Worm (Caenorhabditis elegans) whole organism, L1 larva: ENCODE results near the gene flp-15.

Experiments used
- C34B4.2 ChIP-seq: sonication (generic microtip); optimal IDR thresholded peaks from 2 replicates; lab custom pipeline; 2017; ENCODE audit warnings: mild to moderate bottlenecking, missing genetic modification characterization, missing compliant biosample characterization
- Y116A8C.19 ChIP-seq: sonication (generic microtip); optimal IDR thresholded peaks from 2 replicates; lab custom pipeline; 2016; ENCODE audit warnings: missing compliant biosample characterization, missing genetic modification characterization, borderline replicate concordance
- aha-1 ChIP-seq: fragments of 150-350 bp; optimal IDR thresholded peaks from 2 replicates; lab custom pipeline; 2014; ENCODE audit warnings: missing biosample characterization, missing genetic modification characterization
- aly-2 ChIP-seq: fragments of 150-350 bp; optimal IDR thresholded peaks from 2 replicates; lab custom pipeline; 2014; ENCODE audit warnings: missing biosample characterization, missing genetic modification characterization
- blmp-1 ChIP-seq: fragments of 150-350 bp; optimal IDR thresholded peaks from 2 replicates; lab custom pipeline; 2014; ENCODE audit warnings: missing biosample characterization, missing genetic modification characterization
- ceh-82 ChIP-seq, 3 experiments: fragments of 150-350 bp in 1 of 3; sonication (generic microtip) in 2 of 3; optimal IDR thresholded peaks; 2 replicates each; lab custom pipeline; 2014 to 2017; ENCODE audit warnings: missing biosample characterization in 3 of 3, missing genetic modification characterization in 3 of 3
- ces-1 ChIP-seq: fragments of 150-350 bp; optimal IDR thresholded peaks from 2 replicates; lab custom pipeline; 2014; ENCODE audit warnings: missing biosample characterization, missing genetic modification reagents, missing genetic modification characterization
- dpl-1 ChIP-seq, 3 experiments: fragments of 150-350 bp in 2 of 3; sonication (generic microtip) in 1 of 3; optimal IDR thresholded peaks; 2 replicates each; lab custom pipeline; 2014 to 2017; ENCODE audit warnings: missing biosample characterization in 3 of 3, missing genetic modification characterization in 3 of 3, missing genetic modification reagents in 3 of 3
- efl-1 ChIP-seq, 4 experiments: fragments of 150-350 bp; optimal IDR thresholded peaks in 3 of 4; peaks in 1 of 4; 1 replicate in 1 of 4; 2 replicates in 3 of 4; lab custom pipeline; 2014; ENCODE audit warnings: missing biosample characterization in 2 of 4, missing genetic modification characterization in 2 of 4, missing genetic modification reagents in 2 of 4
- efl-3 ChIP-seq: fragments of 200-800 bp; sonication (Bioruptor generic); optimal IDR thresholded peaks from 2 replicates; lab custom pipeline; 2018; ENCODE audit warnings: mild to moderate bottlenecking, missing genetic modification characterization, missing compliant biosample characterization
- egl-13 ChIP-seq: sonication (generic microtip); optimal IDR thresholded peaks from 2 replicates; lab custom pipeline; 2016; ENCODE audit warnings: missing genotype, missing genetic modification reagents, missing genetic modification characterization, missing compliant biosample characterization
- fkh-10 ChIP-seq: sonication (generic microtip); optimal IDR thresholded peaks from 2 replicates; lab custom pipeline; 2017; ENCODE audit warnings: missing biosample characterization, missing genetic modification reagents, missing genetic modification characterization
- fkh-4 ChIP-seq: sonication (generic microtip); optimal IDR thresholded peaks from 2 replicates; lab custom pipeline; 2016; ENCODE audit warnings: missing compliant biosample characterization, missing genetic modification characterization, borderline replicate concordance
- fkh-8 ChIP-seq: sonication (generic microtip); optimal IDR thresholded peaks from 2 replicates; lab custom pipeline; 2016; ENCODE audit warnings: mild to moderate bottlenecking, missing genetic modification characterization, missing compliant biosample characterization
- fos-1 ChIP-seq: fragments of 150-350 bp; optimal IDR thresholded peaks from 2 replicates; lab custom pipeline; 2014; ENCODE audit warnings: missing biosample characterization, missing genetic modification characterization
- irx-1 ChIP-seq: sonication (generic microtip); optimal IDR thresholded peaks from 2 replicates; lab custom pipeline; 2016; ENCODE audit warnings: missing genetic modification characterization, missing compliant biosample characterization
- lir-3 ChIP-seq: sonication (generic microtip); optimal IDR thresholded peaks from 2 replicates; lab custom pipeline; 2016; ENCODE audit warnings: mild to moderate bottlenecking, missing genetic modification characterization, moderate library complexity, missing compliant biosample characterization; ENCODE audit not compliant: poor library complexity
- lsy-2 ChIP-seq, 2 experiments: fragments of 150-350 bp; optimal IDR thresholded peaks; 2 replicates each; lab custom pipeline; 2014; ENCODE audit warnings: missing biosample characterization in 2 of 2, missing genetic modification characterization in 2 of 2
- mab-9 ChIP-seq: fragments of 200-800 bp; sonication (Bioruptor generic); IDR thresholded peaks from 2 replicates; pipeline ENCODE4 v1.3.6; 2022; ENCODE audit warnings: missing genetic modification reagents, missing genetic modification characterization, missing compliant biosample characterization
- mdl-1 ChIP-seq, 2 experiments: fragments of 150-350 bp; optimal IDR thresholded peaks; 2 replicates each; lab custom pipeline; 2014 to 2017; ENCODE audit warnings: missing biosample characterization in 2 of 2, missing genetic modification characterization in 2 of 2, inconsistent platforms in 1 of 2
- mep-1 ChIP-seq: fragments of 150-350 bp; optimal IDR thresholded peaks from 2 replicates; lab custom pipeline; 2014; ENCODE audit warnings: missing biosample characterization, missing genetic modification characterization
- nhr-20 ChIP-seq: sonication (generic microtip); optimal IDR thresholded peaks from 2 replicates; lab custom pipeline; 2016; ENCODE audit warnings: mild to moderate bottlenecking, missing genetic modification characterization, missing compliant biosample characterization
- nhr-237 ChIP-seq: fragments of 150-350 bp; optimal IDR thresholded peaks from 2 replicates; lab custom pipeline; 2014; ENCODE audit warnings: missing biosample characterization, missing genetic modification characterization
- nhr-28 ChIP-seq: fragments of 150-350 bp; optimal IDR thresholded peaks from 2 replicates; lab custom pipeline; 2014; ENCODE audit warnings: missing biosample characterization, missing genetic modification characterization
- nhr-71 ChIP-seq: sonication (generic microtip); optimal IDR thresholded peaks from 2 replicates; lab custom pipeline; 2016; ENCODE audit warnings: mild to moderate bottlenecking, missing genetic modification characterization, moderate library complexity, missing compliant biosample characterization
- pag-3 ChIP-seq: sonication (generic microtip); optimal IDR thresholded peaks from 2 replicates; lab custom pipeline; 2017; ENCODE audit warnings: missing genetic modification characterization, mild to moderate bottlenecking, missing compliant biosample characterization, antibody characterized with exemption, borderline replicate concordance; ENCODE audit not compliant: insufficient read depth
- pax-3 ChIP-seq: fragments of 200-800 bp; sonication (Bioruptor generic); optimal IDR thresholded peaks from 2 replicates; lab custom pipeline; 2018; ENCODE audit warnings: mild to moderate bottlenecking, missing genetic modification characterization, moderate library complexity, missing compliant biosample characterization
- rnt-1 ChIP-seq: sonication (generic microtip); optimal IDR thresholded peaks from 2 replicates; lab custom pipeline; 2016; ENCODE audit warnings: mild to moderate bottlenecking, missing genetic modification characterization, moderate library complexity, missing compliant biosample characterization
- skn-1 ChIP-seq: fragments of 150-350 bp; optimal IDR thresholded peaks from 2 replicates; lab custom pipeline; 2014; ENCODE audit warnings: missing biosample characterization, missing genetic modification characterization
- sup-37 ChIP-seq: fragments of 200-800 bp; sonication (Bioruptor generic); optimal IDR thresholded peaks from 2 replicates; lab custom pipeline; 2018; ENCODE audit warnings: mild to moderate bottlenecking, missing genetic modification characterization, missing compliant biosample characterization
- tbx-2 ChIP-seq: sonication (generic microtip); optimal IDR thresholded peaks from 2 replicates; lab custom pipeline; 2016; ENCODE audit warnings: missing genetic modification characterization, missing compliant biosample characterization
- unc-130 ChIP-seq: fragments of 150-350 bp; optimal IDR thresholded peaks from 2 replicates; lab custom pipeline; 2017; ENCODE audit warnings: missing biosample characterization, missing genetic modification characterization, inconsistent platforms
- unc-30 ChIP-seq: sonication (generic microtip); optimal IDR thresholded peaks from 2 replicates; lab custom pipeline; 2017; ENCODE audit warnings: missing biosample characterization, missing genetic modification characterization
- unc-86 ChIP-seq: sonication (generic microtip); optimal IDR thresholded peaks from 2 replicates; lab custom pipeline; 2016; ENCODE audit warnings: missing genetic modification characterization, missing compliant biosample characterization
- ztf-4 ChIP-seq: fragments of 150-350 bp; optimal IDR thresholded peaks from 2 replicates; lab custom pipeline; 2014; ENCODE audit warnings: missing biosample characterization, missing genetic modification characterization

The flp-15 gene

ce11 chrIII:13642776-13643175, 24.9 kb downstream of the flp-15 start:
- no peak for TF ChIP-seq egl-13 (tag; lab: Kevin White, UChicago)
- no peak for TF ChIP-seq lsy-2 (tag; optimal IDR thresholded peaks at IDR 0.05; lab: Kevin White, UChicago)
- TF ChIP-seq rnt-1 (tag; lab: Kevin White, UChicago), result no peak
- TF ChIP-seq fkh-10 (GFP tag; lab: Kevin White, UChicago), result no peak
- TF ChIP-seq nhr-237 (tag; lab: Kevin White, UChicago), result no peak
- TF ChIP-seq blmp-1, result no peak

ce11 chrIII:13642227-13642626, 25.4 kb downstream of the flp-15 start, which contains the start of gene T12D8.10:
T12D8.10 (minus strand) TSS chrIII:13642327.
- TF ChIP-seq efl-1 (optimal IDR thresholded peaks at IDR 0.05; lab: Kevin White, UChicago), result no peak
- TF ChIP-seq efl-1 (GFP tag; optimal IDR thresholded peaks at IDR 0.05 in 1 of 2; lab: Kevin White, UChicago), result no peak
- no peak for TF ChIP-seq aly-2
- TF ChIP-seq fkh-8 (tag; lab: Kevin White, UChicago), result no peak
- TF ChIP-seq mep-1 (tag; lab: Kevin White, UChicago), result no peak
- no peak for TF ChIP-seq tbx-2 (tag; lab: Kevin White, UChicago)
- TF ChIP-seq sup-37, result no peak
- TF ChIP-seq aha-1 (tag; lab: Kevin White, UChicago), result no peak
- TF ChIP-seq ztf-4, result no peak
- TF ChIP-seq unc-30 (tag; lab: Kevin White, UChicago), result no peak
- no peak for TF ChIP-seq efl-3 (GFP tag; lab: Kevin White, UChicago)

ce11 chrIII:13641588-13641987, 26.1 kb downstream of the flp-15 start, which contains the start of gene acbp-5:
acbp-5 (minus strand) TSS chrIII:13641688.
- TF ChIP-seq ceh-82 (tag; optimal IDR thresholded peaks at IDR 0.05; lab: Kevin White, UChicago), result no peak
- TF ChIP-seq mdl-1 (tag; optimal IDR thresholded peaks at IDR 0.05; lab: Kevin White, UChicago), result no peak
- no peak for TF ChIP-seq unc-130 (tag; lab: Kevin White, UChicago)
- no peak for TF ChIP-seq sup-37
- no peak for TF ChIP-seq nhr-28 (tag; lab: Kevin White, UChicago)
- TF ChIP-seq dpl-1 (GFP tag; optimal IDR thresholded peaks at IDR 0.05; lab: Kevin White, UChicago), result no peak
- TF ChIP-seq Y116A8C.19 (tag; lab: Kevin White, UChicago), result no peak
- TF ChIP-seq unc-30 (tag; lab: Kevin White, UChicago), result no peak

ce11 chrIII:13640869-13641268, 26.8 kb downstream of the flp-15 start:
- TF ChIP-seq aha-1 (tag; lab: Kevin White, UChicago) (no peak), pax-3 (tag; lab: Kevin White, UChicago) (no peak), fkh-4 (tag; lab: Kevin White, UChicago) (no peak), irx-1 (no peak), fos-1 (tag; lab: Kevin White, UChicago) (no peak), lir-3 (tag; lab: Kevin White, UChicago) (no peak), pag-3 (tag; lab: Kevin White, UChicago) (no peak), mab-9 (no peak), unc-86 (no peak), fkh-10 (GFP tag; lab: Kevin White, UChicago) (no peak), C34B4.2 (no peak), dpl-1 (GFP tag; optimal IDR thresholded peaks at IDR 0.05; lab: Kevin White, UChicago) (no peak), nhr-71 (tag; lab: Kevin White, UChicago) (no peak), skn-1 (tag; lab: Kevin White, UChicago) (no peak), ces-1 (GFP tag; lab: Kevin White, UChicago) (no peak), nhr-20 (tag; lab: Kevin White, UChicago) (no peak)
